Worm (Caenorhabditis elegans) whole organism, L1 larva: ENCODE measurements around the gene B0361.11.
"Not testable (repeated sequence)": the region's sequence is repeated elsewhere in the genome, so short reads cannot be mapped to it uniquely, and the experiment has no call there.

Experiments
- C04F5.9 ChIP-seq: sonication (generic microtip); optimal IDR thresholded peaks from 2 replicates; lab custom pipeline; 2016; ENCODE audit warnings: missing genetic modification characterization, missing compliant biosample characterization
- C16A3.4 ChIP-seq: fragments of 150-350 bp; optimal IDR thresholded peaks from 2 replicates; lab custom pipeline; 2014; ENCODE audit warnings: missing biosample characterization, missing genetic modification characterization
- C34B4.2 ChIP-seq: sonication (generic microtip); optimal IDR thresholded peaks from 2 replicates; lab custom pipeline; 2017; ENCODE audit warnings: mild to moderate bottlenecking, missing genetic modification characterization, missing compliant biosample characterization
- alr-1 ChIP-seq: fragments of 200-800 bp; sonication (Bioruptor generic); optimal IDR thresholded peaks from 2 replicates; lab custom pipeline; 2018; ENCODE audit warnings: borderline replicate concordance, mild to moderate bottlenecking, missing genetic modification characterization, missing compliant biosample characterization
- ama-1 ChIP-seq: fragments of 150-350 bp; optimal IDR thresholded peaks from 2 replicates; lab custom pipeline; 2014
- blmp-1 ChIP-seq: fragments of 150-350 bp; optimal IDR thresholded peaks from 2 replicates; lab custom pipeline; 2014; ENCODE audit warnings: missing biosample characterization, missing genetic modification characterization
- ceh-63 ChIP-seq: fragments of 200-800 bp; sonication (Bioruptor generic); optimal IDR thresholded peaks from 2 replicates; lab custom pipeline; 2018; ENCODE audit warnings: mild to moderate bottlenecking, missing genetic modification characterization, missing compliant biosample characterization
- ceh-8 ChIP-seq: fragments of 200-800 bp; sonication (Bioruptor generic); optimal IDR thresholded peaks from 2 replicates; lab custom pipeline; 2018; ENCODE audit warnings: mild to moderate bottlenecking, missing genetic modification characterization, moderate library complexity, missing compliant biosample characterization
- ceh-88 ChIP-seq: fragments of 200-800 bp; sonication (Bioruptor generic); IDR thresholded peaks from 2 replicates; pipeline ENCODE4 v1.3.6; 2022; ENCODE audit warnings: missing genetic modification characterization, missing compliant biosample characterization
- ceh-90 ChIP-seq: sonication (generic microtip); optimal IDR thresholded peaks from 2 replicates; lab custom pipeline; 2016; ENCODE audit warnings: missing genetic modification characterization, missing compliant biosample characterization
- dsc-1 ChIP-seq: sonication (generic microtip); optimal IDR thresholded peaks from 2 replicates; lab custom pipeline; 2016; ENCODE audit warnings: mild to moderate bottlenecking, missing genetic modification characterization, missing compliant biosample characterization
- efl-1 ChIP-seq, 4 experiments: fragments of 150-350 bp; optimal IDR thresholded peaks in 3 of 4; peaks in 1 of 4; 1 replicate in 1 of 4; 2 replicates in 3 of 4; lab custom pipeline; 2014; ENCODE audit warnings: missing biosample characterization in 2 of 4, missing genetic modification characterization in 2 of 4, missing genetic modification reagents in 2 of 4
- egl-13 ChIP-seq: sonication (generic microtip); optimal IDR thresholded peaks from 2 replicates; lab custom pipeline; 2016; ENCODE audit warnings: missing genotype, missing genetic modification reagents, missing genetic modification characterization, missing compliant biosample characterization
- egl-27 ChIP-seq, 2 experiments: fragments of 150-350 bp in 1 of 2; sonication (generic microtip); optimal IDR thresholded peaks; 3 replicates each; lab custom pipeline; 2017 to 2018; ENCODE audit warnings: missing biosample characterization in 2 of 2, missing genetic modification characterization in 2 of 2, missing genetic modification reagents in 2 of 2
- elt-2 ChIP-seq: sonication (generic microtip); optimal IDR thresholded peaks from 2 replicates; lab custom pipeline; 2016; ENCODE audit warnings: missing genetic modification characterization, mild to moderate bottlenecking, inconsistent platforms, missing compliant biosample characterization, missing genetic modification reagents
- fkh-10 ChIP-seq: sonication (generic microtip); optimal IDR thresholded peaks from 2 replicates; lab custom pipeline; 2017; ENCODE audit warnings: missing biosample characterization, missing genetic modification reagents, missing genetic modification characterization
- fkh-8 ChIP-seq: sonication (generic microtip); optimal IDR thresholded peaks from 2 replicates; lab custom pipeline; 2016; ENCODE audit warnings: mild to moderate bottlenecking, missing genetic modification characterization, missing compliant biosample characterization
- grh-1 ChIP-seq: fragments of 200-800 bp; sonication (Bioruptor generic); IDR thresholded peaks from 2 replicates; pipeline ENCODE4 v1.3.6; 2022; ENCODE audit warnings: missing genetic modification reagents, missing genetic modification characterization, missing compliant biosample characterization
- hlh-17 ChIP-seq: fragments of 200-800 bp; sonication (Bioruptor generic); optimal IDR thresholded peaks from 2 replicates; lab custom pipeline; 2018; ENCODE audit warnings: missing genetic modification characterization, mild to moderate bottlenecking, missing compliant biosample characterization, moderate library complexity, borderline replicate concordance
- hlh-4 ChIP-seq: sonication (generic microtip); optimal IDR thresholded peaks from 2 replicates; lab custom pipeline; 2016; ENCODE audit warnings: mild to moderate bottlenecking, missing genetic modification characterization, missing compliant biosample characterization
- hpl-2 ChIP-seq: fragments of 150-350 bp; optimal IDR thresholded peaks from 2 replicates; lab custom pipeline; 2014; ENCODE audit warnings: missing biosample characterization, missing genetic modification reagents, missing genetic modification characterization
- irx-1 ChIP-seq: sonication (generic microtip); optimal IDR thresholded peaks from 2 replicates; lab custom pipeline; 2016; ENCODE audit warnings: missing genetic modification characterization, missing compliant biosample characterization
- isw-1 ChIP-seq: fragments of 200-800 bp; sonication (Bioruptor generic); IDR thresholded peaks from 2 replicates; pipeline ENCODE4 v1.3.6; 2022; ENCODE audit warnings: missing genetic modification characterization, missing compliant biosample characterization
- lir-3 ChIP-seq: sonication (generic microtip); optimal IDR thresholded peaks from 2 replicates; lab custom pipeline; 2016; ENCODE audit warnings: mild to moderate bottlenecking, missing genetic modification characterization, moderate library complexity, missing compliant biosample characterization; ENCODE audit not compliant: poor library complexity
- mep-1 ChIP-seq: fragments of 150-350 bp; optimal IDR thresholded peaks from 2 replicates; lab custom pipeline; 2014; ENCODE audit warnings: missing biosample characterization, missing genetic modification characterization
- nhr-12 ChIP-seq: sonication (generic microtip); optimal IDR thresholded peaks from 2 replicates; lab custom pipeline; 2017; ENCODE audit warnings: missing biosample characterization, missing genetic modification characterization
- nhr-19 ChIP-seq: fragments of 200-800 bp; sonication (Bioruptor generic); conservative IDR thresholded peaks from 2 replicates; pipeline ENCODE4 v1.3.6; 2022; ENCODE audit warnings: missing genetic modification characterization, missing compliant biosample characterization
- nhr-237 ChIP-seq: fragments of 150-350 bp; optimal IDR thresholded peaks from 2 replicates; lab custom pipeline; 2014; ENCODE audit warnings: missing biosample characterization, missing genetic modification characterization
- nhr-28 ChIP-seq: fragments of 150-350 bp; optimal IDR thresholded peaks from 2 replicates; lab custom pipeline; 2014; ENCODE audit warnings: missing biosample characterization, missing genetic modification characterization
- nhr-47 ChIP-seq: sonication (generic microtip); optimal IDR thresholded peaks from 2 replicates; lab custom pipeline; 2016; ENCODE audit warnings: mild to moderate bottlenecking, missing genetic modification characterization, moderate library complexity, missing compliant biosample characterization
- nhr-71 ChIP-seq: sonication (generic microtip); optimal IDR thresholded peaks from 2 replicates; lab custom pipeline; 2016; ENCODE audit warnings: mild to moderate bottlenecking, missing genetic modification characterization, moderate library complexity, missing compliant biosample characterization
- nhr-76 ChIP-seq: sonication (generic microtip); optimal IDR thresholded peaks from 2 replicates; lab custom pipeline; 2017; ENCODE audit warnings: missing biosample characterization, missing genetic modification characterization
- nhr-84 ChIP-seq: sonication (generic microtip); optimal IDR thresholded peaks from 2 replicates; lab custom pipeline; 2017; ENCODE audit warnings: missing biosample characterization, missing genetic modification characterization
- pag-3 ChIP-seq: sonication (generic microtip); optimal IDR thresholded peaks from 2 replicates; lab custom pipeline; 2017; ENCODE audit warnings: missing genetic modification characterization, mild to moderate bottlenecking, missing compliant biosample characterization, antibody characterized with exemption, borderline replicate concordance; ENCODE audit not compliant: insufficient read depth
- unc-30 ChIP-seq: sonication (generic microtip); optimal IDR thresholded peaks from 2 replicates; lab custom pipeline; 2017; ENCODE audit warnings: missing biosample characterization, missing genetic modification characterization
- unc-62 ChIP-seq: fragments of 150-350 bp; optimal IDR thresholded peaks from 2 replicates; lab custom pipeline; 2014; ENCODE audit warnings: missing biosample characterization, missing genetic modification reagents, missing genetic modification characterization
- zag-1 ChIP-seq: fragments of 150-350 bp; optimal IDR thresholded peaks from 2 replicates; lab custom pipeline; 2014; ENCODE audit warnings: missing biosample characterization, missing genetic modification characterization

Gene B0361.11

DNA sequence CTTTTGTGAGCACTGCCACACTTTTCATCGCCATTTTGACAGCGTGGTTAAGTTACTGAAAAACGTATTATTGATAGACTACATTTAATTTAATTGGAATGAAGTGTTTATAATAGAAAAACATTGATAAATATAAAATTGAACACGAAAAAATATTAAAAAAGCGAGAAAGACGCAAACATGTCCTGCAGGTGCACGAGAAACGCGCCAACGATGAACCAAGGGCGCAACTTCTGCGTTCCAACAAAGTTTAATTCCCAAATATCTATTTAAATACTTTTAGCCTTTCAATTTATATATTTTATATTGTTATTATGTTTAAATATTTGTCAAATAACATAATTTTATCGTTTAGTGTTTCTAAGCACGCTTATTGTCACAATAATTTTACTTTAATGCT lies 43.3 kb upstream of the B0361.11 start, which contains the start of gene ndus-8 (continued):
- peak; percentile 79 for TF ChIP-seq C16A3.4
- no peak for TF ChIP-seq ceh-88 (GFP tag; lab: Robert Waterston, UW)

- peak in 1 of 2 experiments; percentile 24 for TF ChIP-seq efl-1 (optimal IDR thresholded peaks at IDR 0.05; lab: Kevin White, UChicago)
- not testable (repeated sequence) for TF ChIP-seq efl-1 (GFP tag; optimal IDR thresholded peaks at IDR 0.05 in 1 of 2; lab: Kevin White, UChicago)
- TF ChIP-seq, all 84 proteins: peak for 1; not testable (repeated sequence) for 83
Measured at ce11 chrIII:7237877-7238276, 39.5 kb upstream of the B0361.11 start.

DNA sequence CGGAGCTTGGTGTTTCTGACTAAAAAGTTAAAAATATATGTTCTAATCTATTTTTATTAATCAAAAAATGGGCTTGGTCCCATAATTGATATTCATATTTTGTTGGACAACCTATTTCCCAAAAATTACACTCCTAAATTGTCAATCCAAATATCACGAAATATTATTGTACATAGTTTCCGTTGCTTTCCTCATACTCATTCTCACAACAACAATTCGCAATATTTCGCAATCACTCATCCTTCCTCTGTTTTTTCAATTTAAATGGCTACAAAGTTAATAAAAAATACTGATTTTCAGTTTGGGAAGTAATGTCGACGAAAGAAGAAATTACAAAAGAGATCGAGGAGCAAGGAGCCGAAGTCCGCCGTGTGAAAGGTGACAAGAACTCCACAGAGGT lies 38.7 kb upstream of the B0361.11 start, which contains the start of gene pars-1:
pars-1 (plus strand) TSS at position 301 of the 400 bp plus-strand sequence.
- no peak for TF ChIP-seq lir-3
- no peak for TF ChIP-seq hlh-17 (GFP tag; lab: Kevin White, UChicago)
- TF ChIP-seq nhr-28: no peak
- no peak for TF ChIP-seq nhr-84 (tag; lab: Kevin White, UChicago)
- no peak for TF ChIP-seq ama-1 (lab: Kevin White, UChicago)
- TF ChIP-seq C34B4.2: no peak

- TF ChIP-seq hpl-2 (no peak), egl-13 (tag; lab: Kevin White, UChicago) (no peak), blmp-1 (tag; lab: Kevin White, UChicago) (no peak), zag-1 (no peak), nhr-19 (no peak), efl-1 (optimal IDR thresholded peaks at IDR 0.05; lab: Kevin White, UChicago) (no peak), efl-1 (GFP tag; optimal IDR thresholded peaks at IDR 0.05 in 1 of 2; lab: Kevin White, UChicago) (no peak), ceh-63 (GFP tag; lab: Kevin White, UChicago) (no peak), mep-1 (tag; lab: Kevin White, UChicago) (no peak), elt-2 (tag; lab: Kevin White, UChicago) (no peak), hlh-4 (tag; lab: Kevin White, UChicago) (no peak), ceh-90 (no peak), nhr-237 (tag; lab: Kevin White, UChicago) (no peak), grh-1 (GFP tag; lab: Robert Waterston, UW) (no peak), irx-1 (no peak), fkh-10 (GFP tag; lab: Kevin White, UChicago) (no peak), alr-1 (no peak), C04F5.9 (no peak), unc-62 (GFP tag; lab: Kevin White, UChicago) (no peak), unc-30 (tag; lab: Kevin White, UChicago) (no peak)
- TF ChIP-seq, all 84 proteins: peak for 0
Measured at ce11 chrIII:7239416-7239815, 38.0 kb upstream of the B0361.11 start.

ce11 chrIII:7241065-7241464 lies 36.3 kb upstream of the B0361.11 start, which contains the start of gene ztf-31:
TSS of gene ztf-31 (plus strand) at chrIII:7241365.
- TF ChIP-seq egl-27 (tag; optimal IDR thresholded peaks at IDR 0.05; lab: Kevin White, UChicago): no peak
- no peak for TF ChIP-seq ceh-8

- TF ChIP-seq ceh-8 (peak; percentile 77), nhr-76 (tag; lab: Kevin White, UChicago) (no peak), fkh-8 (tag; lab: Kevin White, UChicago) (peak; percentile 58), zag-1 (no peak), nhr-12 (tag; lab: Kevin White, UChicago) (no peak), nhr-71 (tag; lab: Kevin White, UChicago) (peak; percentile 49), pag-3 (tag; lab: Kevin White, UChicago) (no peak), ama-1 (lab: Kevin White, UChicago) (no peak), isw-1 (no peak), nhr-237 (tag; lab: Kevin White, UChicago) (no peak), unc-30 (tag; lab: Kevin White, UChicago) (no peak), dsc-1 (tag; lab: Kevin White, UChicago) (no peak), nhr-47 (tag; lab: Kevin White, UChicago) (peak; percentile 34)
Measured at ce11 chrIII:7242988-7243387, 34.4 kb upstream of the B0361.11 start, which contains the start of gene osm-10. TSS of gene osm-10 (plus strand) at chrIII:7243280.
